Worm (Caenorhabditis elegans): Measurements from ENCODE around the gene M01H9.10.

DNA sequence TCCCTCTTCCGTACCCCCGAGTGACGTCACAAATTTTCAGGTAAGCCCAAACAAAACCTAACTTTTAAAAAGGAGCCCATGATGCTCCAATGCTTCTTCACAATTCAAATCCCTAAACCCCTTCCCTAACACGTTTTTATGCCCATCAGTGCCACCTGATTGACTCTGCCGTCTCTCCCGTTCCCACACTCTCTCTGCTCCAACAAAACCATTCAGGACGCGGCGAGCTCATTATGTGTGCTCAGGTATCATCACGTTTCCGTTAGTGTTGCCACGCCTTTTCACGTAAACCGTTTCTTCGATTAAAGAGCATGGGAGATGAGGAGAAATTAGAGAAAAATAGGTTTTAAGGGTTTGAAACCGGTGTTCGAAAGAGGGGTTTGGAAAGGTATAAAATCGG lies 16.8 kb downstream of the M01H9.10 start, which contains the start of gene M01H9.2:
- no peak for TF ChIP-seq aly-2 (tag; optimal IDR thresholded peaks at IDR 0.05)
- TF ChIP-seq mxl-3 (GFP tag; optimal IDR thresholded peaks at IDR 0.05) = no peak
- no peak for TF ChIP-seq T20F7.1 (GFP tag; optimal IDR thresholded peaks at IDR 0.05)
- no peak for TF ChIP-seq ceh-82 (tag; optimal IDR thresholded peaks at IDR 0.05)
- no peak for TF ChIP-seq madf-5 (GFP tag; IDR thresholded peaks at IDR 0.05)
- TF ChIP-seq nhr-11 (tag; optimal IDR thresholded peaks at IDR 0.05) = no peak
- no peak for TF ChIP-seq ama-1 (optimal IDR thresholded peaks at IDR 0.05)

All from whole organism, L4 larva.